Worm (Caenorhabditis elegans) whole organism, L3 larva: ENCODE results near the gene rde-11.

Experiments
- hmg-11 ChIP-seq: sonication (generic microtip); optimal IDR thresholded peaks from 2 replicates; lab custom pipeline; 2016; ENCODE audit warnings: missing genetic modification characterization, missing compliant biosample characterization
- lin-39 ChIP-seq: fragments of 150-350 bp; optimal IDR thresholded peaks from 2 replicates; lab custom pipeline; 2018; ENCODE audit warnings: missing biosample characterization, missing genetic modification reagents, missing genetic modification characterization
- skn-1 ChIP-seq: fragments of 150-350 bp; optimal IDR thresholded peaks from 2 replicates; lab custom pipeline; 2014; ENCODE audit warnings: missing biosample characterization, missing genetic modification characterization

The rde-11 gene

DNA sequence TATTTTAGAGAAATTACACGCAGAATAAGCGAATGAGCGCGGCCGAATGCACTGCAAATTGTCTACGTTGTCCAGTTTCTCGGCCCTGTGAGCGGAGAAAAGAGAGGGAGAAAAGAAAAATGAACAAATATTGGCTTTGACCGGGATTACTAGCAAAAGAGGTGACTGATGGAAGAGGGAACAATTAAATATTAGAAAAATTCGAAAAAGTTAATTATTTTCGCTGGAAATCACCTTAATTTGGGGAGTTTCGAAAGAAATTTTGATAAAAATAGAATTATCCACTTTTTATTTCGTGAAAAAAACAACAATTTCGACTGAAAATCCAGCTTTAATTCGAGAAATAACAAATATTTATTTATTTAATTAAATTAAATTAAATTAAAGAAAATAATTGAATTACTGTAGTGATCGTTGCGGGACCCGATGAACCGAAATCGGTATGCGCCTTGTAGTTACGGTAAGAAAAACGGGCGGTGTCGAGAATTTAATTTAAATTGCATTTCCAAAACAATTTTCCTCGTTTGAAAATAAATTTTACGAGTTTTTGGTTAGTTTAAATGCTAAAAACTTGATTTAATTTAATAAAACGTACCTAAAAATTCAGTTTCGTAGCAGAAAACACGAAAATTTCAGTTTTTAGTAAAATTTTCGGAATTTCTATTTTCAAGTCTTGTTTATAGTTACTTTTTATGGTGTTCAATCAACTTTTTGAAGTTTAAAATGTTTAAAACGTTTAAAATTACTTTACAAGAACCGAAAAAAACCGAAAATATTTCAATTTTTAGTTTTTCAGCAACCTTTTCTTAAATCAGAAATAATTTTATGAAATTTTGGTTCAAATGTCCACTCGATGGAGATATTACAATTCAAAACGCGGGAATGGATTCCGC is 49.6 kb downstream of the rde-11 start, which contains the start of the genes crld-1 and msh-5:
Gene crld-1, minus strand, starts transcription at position 51 of the 893 bp plus-strand sequence.
Gene msh-5, plus strand, starts transcription at position 843 of the 893 bp plus-strand sequence.
- TF ChIP-seq lin-39 (tag; lab: Kevin White, UChicago) (no peak), skn-1 (tag; lab: Kevin White, UChicago) (no peak), hmg-11 (peak; percentile 25)
